Fruit fly (Drosophila melanogaster): Measurements from ENCODE around the gene salt.

The salt gene

DNA sequence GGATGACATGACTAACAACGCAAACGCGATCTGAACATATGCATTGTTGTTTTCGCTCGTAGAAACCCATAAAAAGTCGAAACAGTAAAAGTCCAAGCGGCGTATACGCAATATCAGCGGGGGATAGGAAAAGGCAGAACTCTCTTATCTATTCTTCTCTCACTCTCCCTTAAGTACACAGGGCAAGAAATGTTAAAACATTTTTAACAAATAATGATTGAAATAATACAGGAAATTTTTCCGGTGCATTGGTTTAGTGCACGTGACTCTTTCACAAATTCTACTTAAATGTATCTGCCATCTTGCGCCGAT lies 38.8 kb downstream of the salt start (continued):
- TF ChIP-seq sug (tag; optimal IDR thresholded peaks at IDR 0.05) (peak; percentile 33), cwo (GFP tag; optimal IDR thresholded peaks at IDR 0.05) (peak; percentile 19), slbo (GFP tag; IDR thresholded peaks at IDR 0.05) (no peak), crol (GFP tag; IDR thresholded peaks at IDR 0.05) (peak; percentile 46; the same call in 1 of the 2 replicates)

DNA sequence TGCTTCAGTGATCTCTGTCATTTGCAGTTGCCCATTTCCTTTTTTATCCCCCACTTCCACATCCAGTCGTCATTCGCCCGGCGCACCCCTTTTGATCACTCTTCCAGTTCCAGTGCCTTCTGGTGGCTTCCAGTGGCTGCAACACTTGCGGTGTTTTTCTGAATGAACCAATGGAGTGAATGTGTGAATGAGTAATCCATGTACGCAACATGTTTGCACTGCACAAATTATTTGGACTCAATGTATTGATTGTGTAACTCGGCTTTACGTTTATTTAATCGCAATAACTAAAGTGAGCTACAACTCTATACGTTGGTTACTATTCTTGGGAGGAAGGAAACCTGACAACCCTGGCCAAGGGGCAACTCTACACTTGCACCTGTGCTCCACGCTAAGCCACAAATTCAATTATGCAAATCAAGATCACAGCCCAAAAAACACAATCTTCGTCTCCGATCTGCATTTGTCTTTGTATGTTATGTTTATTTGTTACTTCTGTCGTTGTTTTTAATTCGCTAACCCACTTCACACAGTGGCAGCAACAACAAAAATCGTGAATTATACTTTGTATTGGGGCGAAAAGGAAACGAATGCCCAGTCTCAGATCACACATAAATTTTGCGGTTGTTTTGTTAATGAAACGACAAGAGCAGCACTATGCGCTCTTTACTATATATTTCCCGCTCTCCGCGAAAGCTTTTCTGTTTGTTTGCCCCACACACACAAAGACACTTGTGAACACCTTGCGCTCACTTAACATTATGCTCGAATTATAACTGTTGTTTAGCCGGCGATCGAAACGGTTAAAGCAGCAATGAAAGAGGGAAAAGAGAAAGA lies 39.4 kb downstream of the salt start:
- TF ChIP-seq CG14441 (GFP tag; IDR thresholded peaks at IDR 0.05): no peak
- no peak for TF ChIP-seq CG4424 (GFP tag; optimal IDR thresholded peaks at IDR 0.05)
- no peak for TF ChIP-seq tx (GFP tag; optimal IDR thresholded peaks at IDR 0.05)
- TF ChIP-seq Deaf1 (tag; optimal IDR thresholded peaks at IDR 0.05): peak; percentile 35
- TF ChIP-seq ato (GFP tag; IDR thresholded peaks at IDR 0.05; ENCODE audit: partially characterized antibody): no peak
- no peak for TF ChIP-seq CG6654 (GFP tag; optimal IDR thresholded peaks at IDR 0.05)
- TF ChIP-seq mirr (GFP tag; optimal IDR thresholded peaks at IDR 0.05): peak; percentile 31
- no peak for TF ChIP-seq CG13624 (GFP tag; optimal IDR thresholded peaks at IDR 0.05)
- TF ChIP-seq Scr (GFP tag; IDR thresholded peaks at IDR 0.05; ENCODE audit: partially characterized antibody): no peak
- no peak for TF ChIP-seq CG8290 (GFP tag; optimal IDR thresholded peaks at IDR 0.05)
- no peak for TF ChIP-seq CG8290 (tag; optimal IDR thresholded peaks at IDR 0.05)
- no peak for TF ChIP-seq Fer3 (tag; optimal IDR thresholded peaks at IDR 0.05)
- no peak for TF ChIP-seq CG3995 (GFP tag; optimal IDR thresholded peaks at IDR 0.05)
- TF ChIP-seq ttk (GFP tag; IDR thresholded peaks at IDR 0.05): no peak
- TF ChIP-seq h (optimal IDR thresholded peaks at IDR 0.05): no peak
- peak; percentile 59 for TF ChIP-seq kni (GFP tag; optimal IDR thresholded peaks at IDR 0.05)
- peak in 1 of 2 experiments; percentile 20 for TF ChIP-seq Eip74EF (GFP tag; optimal IDR thresholded peaks at IDR 0.05)
- 0 out of 2 replicates have a peak, but pooled peaks have one; percentile 10 for TF ChIP-seq CG4404 (GFP tag; IDR thresholded peaks at IDR 0.05)
- no peak for TF ChIP-seq CG18476 (GFP tag; optimal IDR thresholded peaks at IDR 0.05)
- no peak for TF ChIP-seq Doc2 (GFP tag; IDR thresholded peaks at IDR 0.05)
- TF ChIP-seq ken (GFP tag; IDR thresholded peaks at IDR 0.05): 0 out of 3 replicates have a peak, but pooled peaks have one; percentile 18
- no peak for TF ChIP-seq Hmr (GFP tag; optimal IDR thresholded peaks at IDR 0.05)
- TF ChIP-seq CkIIα-i1 (GFP tag; IDR thresholded peaks at IDR 0.05): no peak
- TF ChIP-seq CG6175 (GFP tag; IDR thresholded peaks at IDR 0.05): no peak
- TF ChIP-seq E2f1 (GFP tag; IDR thresholded peaks at IDR 0.05): no peak
- no peak for TF ChIP-seq Aef1 (GFP tag; IDR thresholded peaks at IDR 0.05)
- no peak for TF ChIP-seq zfh2 (GFP tag; optimal IDR thresholded peaks at IDR 0.05)
- TF ChIP-seq CG7928 (GFP tag; optimal IDR thresholded peaks at IDR 0.05): no peak
- TF ChIP-seq Drgx (GFP tag; IDR thresholded peaks at IDR 0.05): 0 out of 2 replicates have a peak, but pooled peaks have one; percentile 12
- no peak for TF ChIP-seq en (GFP tag; optimal IDR thresholded peaks at IDR 0.05)
- peak; percentile 44 to 84 for TF ChIP-seq Trl (optimal IDR thresholded peaks at IDR 0.05)
- no peak for TF ChIP-seq Trl (GFP tag; optimal IDR thresholded peaks at IDR 0.05)
- TF ChIP-seq Ets65A (GFP tag): no peak
- TF ChIP-seq Neu2 (GFP tag; optimal IDR thresholded peaks at IDR 0.05; ENCODE audit: borderline replicate concordance): no peak
- no peak for TF ChIP-seq CG17361 (GFP tag; IDR thresholded peaks at IDR 0.05)
- TF ChIP-seq MBD-R2 (GFP tag; IDR thresholded peaks at IDR 0.05): no peak
- TF ChIP-seq CG18262 (tag; optimal IDR thresholded peaks at IDR 0.05): no peak
- TF ChIP-seq cg (GFP tag; optimal IDR thresholded peaks at IDR 0.05): peak; percentile 64
- no peak for TF ChIP-seq Atf6 (GFP tag; IDR thresholded peaks at IDR 0.05)
- no peak for TF ChIP-seq Elba2 (GFP tag; optimal IDR thresholded peaks at IDR 0.05)
- TF ChIP-seq luna (GFP tag; optimal IDR thresholded peaks at IDR 0.05): no peak
- peak; percentile 63 for TF ChIP-seq sens (GFP tag)
- TF ChIP-seq gce (GFP tag; IDR thresholded peaks at IDR 0.05): no peak
- no peak for TF ChIP-seq Sry-δ (GFP tag; optimal IDR thresholded peaks at IDR 0.05)
- TF ChIP-seq CG7357 (GFP tag; IDR thresholded peaks at IDR 0.05): no peak
- no peak for TF ChIP-seq CG3847 (GFP tag; IDR thresholded peaks at IDR 0.05)

Data from whole organism, embryonic.